Fruit fly (Drosophila melanogaster): ENCODE data around the gene CG5274.
A peak's percentile ranks its signal among the peaks of the same experiment; 100 is the strongest.

Gene CG5274

DNA sequence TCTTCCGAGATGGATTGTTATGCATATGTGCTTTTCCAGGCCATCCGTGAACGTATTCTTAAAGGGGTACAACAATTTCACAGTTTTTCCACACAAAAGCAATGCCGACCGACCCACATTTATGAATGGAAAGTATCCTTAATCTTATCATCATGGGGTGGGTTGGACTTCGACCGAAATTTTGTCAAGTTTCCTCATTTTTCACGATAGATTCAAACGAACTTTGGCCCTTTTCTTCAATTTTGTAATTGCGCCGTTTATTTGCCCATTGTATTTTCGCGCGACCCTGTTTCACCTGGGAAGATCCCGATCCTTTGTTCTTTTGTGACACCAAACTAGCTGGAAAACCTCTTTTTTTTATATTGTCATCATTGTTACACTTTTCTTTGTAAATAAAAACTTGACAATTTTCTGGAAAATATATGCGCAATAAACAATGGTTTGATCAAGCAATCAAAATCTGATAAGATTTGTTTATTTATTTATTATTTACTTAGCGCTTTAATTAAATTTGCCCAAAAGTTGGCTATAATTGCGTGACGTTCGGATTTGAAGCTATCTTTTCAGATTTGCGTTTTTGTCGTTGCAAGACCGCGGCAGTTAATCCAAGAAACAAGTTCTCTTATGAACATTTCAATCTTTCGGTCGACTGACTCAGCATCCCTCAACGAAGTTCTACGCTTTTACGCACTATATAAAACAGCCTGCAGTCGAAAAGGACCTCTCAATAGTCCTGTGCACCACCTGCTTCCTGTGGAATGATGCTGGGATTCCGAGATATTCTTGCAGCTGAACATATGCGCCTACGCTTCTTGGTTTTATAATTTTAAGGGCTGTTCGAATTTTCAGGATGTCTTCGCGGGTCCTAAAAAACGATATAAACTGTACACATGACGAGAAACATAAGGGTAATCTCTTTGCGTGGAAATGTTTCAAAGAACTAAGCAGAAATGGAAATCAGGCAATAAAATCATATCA is 21.2 kb downstream of the CG5274 start (continued):
- TF ChIP-seq lov (optimal IDR thresholded peaks at IDR 0.05) (no peak), lov (GFP tag; IDR thresholded peaks at IDR 0.05) (no peak), CG1024 (GFP tag; IDR thresholded peaks at IDR 0.05) (no peak), dmrt11E (tag; optimal IDR thresholded peaks at IDR 0.05) (no peak), nerfin-2 (GFP tag; IDR thresholded peaks at IDR 0.05; ENCODE audit: partially characterized antibody) (no peak), ftz-f1 (GFP tag; optimal IDR thresholded peaks at IDR 0.05) (no peak), CG13424 (tag; optimal IDR thresholded peaks at IDR 0.05) (peak; percentile 38), CG2678 (tag; optimal IDR thresholded peaks at IDR 0.05) (peak; percentile 49), CG5180 (GFP tag; optimal IDR thresholded peaks at IDR 0.05) (peak; percentile 5), CG12299 (tag; optimal IDR thresholded peaks at IDR 0.05) (peak; percentile 34), H2.0 (GFP tag; IDR thresholded peaks at IDR 0.05) (no peak), crp (GFP tag; optimal IDR thresholded peaks at IDR 0.05) (no peak), CG13287 (GFP tag; IDR thresholded peaks at IDR 0.05; ENCODE audit: partially characterized antibody) (peak; percentile 7; the same call in 1 of the 2 replicates), chinmo (GFP tag; IDR thresholded peaks at IDR 0.05; ENCODE audit: partially characterized antibody) (no peak), CG17361 (GFP tag; IDR thresholded peaks at IDR 0.05) (no peak), trem (tag; optimal IDR thresholded peaks at IDR 0.05) (no peak), gt (GFP tag; IDR thresholded peaks at IDR 0.05) (no peak), bsh (GFP tag; optimal IDR thresholded peaks at IDR 0.05) (peak in 1 of 2 experiments; percentile 12), klu (GFP tag; IDR thresholded peaks at IDR 0.05) (no peak), CG8388 (GFP tag; optimal IDR thresholded peaks at IDR 0.05) (no peak), peb (GFP tag; IDR thresholded peaks at IDR 0.05) (no peak), CG7745 (tag; optimal IDR thresholded peaks at IDR 0.05) (peak; percentile 88), CG1233 (GFP tag; optimal IDR thresholded peaks at IDR 0.05) (no peak), her (GFP tag; optimal IDR thresholded peaks at IDR 0.05) (no peak), sqz (GFP tag; optimal IDR thresholded peaks at IDR 0.05) (peak; percentile 27), Sry-β (GFP tag; optimal IDR thresholded peaks at IDR 0.05) (no peak), CG6791 (GFP tag; IDR thresholded peaks at IDR 0.05; ENCODE audit: partially characterized antibody) (no peak), CG3065 (GFP tag; optimal IDR thresholded peaks at IDR 0.05) (no peak), slou (GFP tag; optimal IDR thresholded peaks at IDR 0.05) (no peak), Oli (tag; optimal IDR thresholded peaks at IDR 0.05) (no peak), stwl (tag; optimal IDR thresholded peaks at IDR 0.05) (no peak), CG1602 (GFP tag; optimal IDR thresholded peaks at IDR 0.05) (no peak), HmgZ (tag; optimal IDR thresholded peaks at IDR 0.05) (peak; percentile 48), pita (GFP tag; optimal IDR thresholded peaks at IDR 0.05) (no peak), CG9817 (tag; optimal IDR thresholded peaks at IDR 0.05) (no peak), wdn (GFP tag; IDR thresholded peaks at IDR 0.05) (no peak), CG11247 (GFP tag; IDR thresholded peaks at IDR 0.05) (no peak), HmgD (GFP tag; optimal IDR thresholded peaks at IDR 0.05) (no peak), amos (GFP tag; IDR thresholded peaks at IDR 0.05; ENCODE audit: partially characterized antibody) (no peak), toy (GFP tag; IDR thresholded peaks at IDR 0.05) (no peak), H15 (GFP tag; IDR thresholded peaks at IDR 0.05) (no peak), CG4424 (GFP tag; optimal IDR thresholded peaks at IDR 0.05) (no peak), CG11560 (tag; IDR thresholded peaks at IDR 0.05) (no peak), CG10209 (GFP tag; optimal IDR thresholded peaks at IDR 0.05) (no peak), rib (GFP tag; IDR thresholded peaks at IDR 0.05) (0 out of 2 replicates have a peak, but pooled peaks have one; percentile 13), CG15479 (GFP tag; optimal IDR thresholded peaks at IDR 0.05) (no peak), CG13296 (GFP tag; optimal IDR thresholded peaks at IDR 0.05) (peak; percentile 73), CG6765 (GFP tag; optimal IDR thresholded peaks at IDR 0.05) (peak; percentile 46)

All from whole organism, embryonic.